Fruit fly (Drosophila melanogaster) whole organism, prepupa: ENCODE data around the gene CG14931.
A peak's percentile ranks its signal among the peaks of the same experiment; 100 is the strongest.

ENCODE experiments used
- CG11294 ChIP-seq: fragments of 200-800 bp; sonication (Bioruptor generic); IDR thresholded peaks from 2 replicates; pipeline ENCODE4 v1.3.6; 2022; ENCODE audit warnings: missing biosample characterization, missing genetic modification characterization
- CG11762 ChIP-seq: fragments of 200-800 bp; sonication (Bioruptor generic); optimal IDR thresholded peaks from 3 replicates; lab custom pipeline; 2016; ENCODE audit warnings: missing biosample characterization, missing genetic modification characterization; ENCODE audit not compliant: insufficient read depth
- CG15336 ChIP-seq: fragments of 200-800 bp; sonication (Bioruptor generic); IDR thresholded peaks from 2 replicates; pipeline ENCODE4 v1.3.6; 2022; ENCODE audit warnings: missing biosample characterization, missing genetic modification characterization
- CG31627 ChIP-seq: fragments of 200-800 bp; sonication (Bioruptor generic); optimal IDR thresholded peaks from 3 replicates; lab custom pipeline; 2016; ENCODE audit warnings: missing biosample characterization, missing genetic modification characterization
- CG32006 ChIP-seq: fragments of 200-800 bp; sonication (Bioruptor generic); optimal IDR thresholded peaks from 3 replicates; lab custom pipeline; 2017; ENCODE audit warnings: missing biosample characterization, mild to moderate bottlenecking, missing genetic modification characterization
- CG3919 ChIP-seq: fragments of 200-800 bp; sonication (Bioruptor generic); optimal IDR thresholded peaks from 3 replicates; lab custom pipeline; 2016; ENCODE audit warnings: missing biosample characterization, missing genetic modification characterization
- CG6276 ChIP-seq: fragments of 200-800 bp; sonication (Bioruptor generic); optimal IDR thresholded peaks from 2 replicates; lab custom pipeline; 2017; ENCODE audit warnings: missing biosample characterization, mild to moderate bottlenecking, missing genetic modification characterization
- CG6854 ChIP-seq: fragments of 200-800 bp; sonication (Bioruptor generic); optimal IDR thresholded peaks from 2 replicates; lab custom pipeline; 2017; ENCODE audit warnings: missing biosample characterization, mild to moderate bottlenecking, missing genetic modification characterization
- CG8119 ChIP-seq: fragments of 200-800 bp; sonication (Bioruptor generic); IDR thresholded peaks from 3 replicates; pipeline ENCODE4 v1.3.6; 2022; ENCODE audit warnings: missing biosample characterization, missing genetic modification characterization
- CG8632 ChIP-seq: fragments of 200-800 bp; sonication (Bioruptor generic); optimal IDR thresholded peaks from 3 replicates; lab custom pipeline; 2016; ENCODE audit warnings: missing biosample characterization, missing genetic modification characterization
- CG9139 ChIP-seq: fragments of 200-800 bp; sonication (Bioruptor generic); optimal IDR thresholded peaks from 3 replicates; lab custom pipeline; 2017; ENCODE audit warnings: missing biosample characterization, mild to moderate bottlenecking, missing genetic modification characterization
- Eip78C ChIP-seq: fragments of 200-800 bp; sonication (Bioruptor generic); peaks from one replicate; lab custom pipeline; 2016; ENCODE audit warnings: missing biosample characterization, missing genetic modification characterization
- Eip93F ChIP-seq: fragments of 200-800 bp; sonication (Bioruptor generic); optimal IDR thresholded peaks from 2 replicates; lab custom pipeline; 2016; ENCODE audit warnings: missing biosample characterization, mild to moderate bottlenecking, missing genetic modification characterization
- Ets96B ChIP-seq: fragments of 200-800 bp; optimal IDR thresholded peaks from 2 replicates; lab custom pipeline; 2019; ENCODE audit warnings: missing biosample characterization, mild to moderate bottlenecking, missing genetic modification characterization, moderate library complexity
- Gug ChIP-seq: fragments of 200-800 bp; sonication (Bioruptor generic); IDR thresholded peaks from 2 replicates; pipeline ENCODE4 v1.3.6; 2022; ENCODE audit warnings: missing biosample characterization, missing genetic modification characterization
- Hr38 ChIP-seq: sonication (Bioruptor generic); optimal IDR thresholded peaks from 2 replicates; lab custom pipeline; 2016; ENCODE audit warnings: missing biosample characterization, missing genetic modification characterization
- Smox ChIP-seq: fragments of 200-800 bp; sonication (Bioruptor generic); optimal IDR thresholded peaks from 3 replicates; lab custom pipeline; 2016; ENCODE audit warnings: missing biosample characterization, missing genetic modification characterization
- Sox14 ChIP-seq: fragments of 200-800 bp; sonication (Bioruptor generic); optimal IDR thresholded peaks from 3 replicates; lab custom pipeline; 2016; ENCODE audit warnings: missing biosample characterization, missing genetic modification characterization
- Sox15 ChIP-seq: fragments of 200-800 bp; sonication (Bioruptor generic); optimal IDR thresholded peaks from 3 replicates; lab custom pipeline; 2016; ENCODE audit warnings: missing biosample characterization, missing genetic modification characterization
- achi ChIP-seq: fragments of 200-800 bp; sonication (Bioruptor generic); optimal IDR thresholded peaks from 3 replicates; lab custom pipeline; 2016; ENCODE audit warnings: missing biosample characterization, missing genetic modification characterization
- acj6 ChIP-seq: fragments of 200-800 bp; sonication (Bioruptor generic); optimal IDR thresholded peaks from 3 replicates; lab custom pipeline; 2016; ENCODE audit warnings: missing biosample characterization, missing genetic modification characterization
- cyc ChIP-seq: fragments of 200-800 bp; sonication (Bioruptor generic); optimal IDR thresholded peaks from 3 replicates; lab custom pipeline; 2016; ENCODE audit warnings: missing biosample characterization, missing genetic modification characterization
- eg ChIP-seq: fragments of 200-800 bp; sonication (Bioruptor generic); IDR thresholded peaks from 3 replicates; pipeline ENCODE4 v1.3.6; 2022; ENCODE audit warnings: missing biosample characterization, missing genetic modification characterization
- esn ChIP-seq: fragments of 200-800 bp; sonication (Bioruptor generic); optimal IDR thresholded peaks from 2 replicates; lab custom pipeline; 2016; ENCODE audit warnings: missing biosample characterization, mild to moderate bottlenecking, missing genetic modification characterization, moderate library complexity
- fd85E ChIP-seq: fragments of 200-800 bp; sonication (Bioruptor generic); optimal IDR thresholded peaks from 3 replicates; lab custom pipeline; 2016; ENCODE audit warnings: missing biosample characterization, missing genetic modification characterization
- fkh ChIP-seq: fragments of 200-800 bp; sonication (Bioruptor generic); optimal IDR thresholded peaks from 3 replicates; lab custom pipeline; 2017; ENCODE audit warnings: missing biosample characterization, mild to moderate bottlenecking, missing genetic modification characterization, moderate library complexity
- lz ChIP-seq: fragments of 200-800 bp; sonication (Bioruptor generic); optimal IDR thresholded peaks from 3 replicates; lab custom pipeline; 2016; ENCODE audit warnings: missing biosample characterization, missing genetic modification characterization
- net ChIP-seq: fragments of 200-800 bp; sonication (Bioruptor generic); optimal IDR thresholded peaks from 3 replicates; lab custom pipeline; 2016; ENCODE audit warnings: missing biosample characterization, missing genetic modification characterization
- salr ChIP-seq, 2 experiments: fragments of 200-800 bp; sonication (Bioruptor generic); optimal IDR thresholded peaks; 3 replicates each; lab custom pipeline; 2016 to 2018; ENCODE audit warnings: missing biosample characterization in 2 of 2, missing genetic modification characterization in 2 of 2, mild to moderate bottlenecking in 1 of 2
- ss ChIP-seq, 2 experiments: fragments of 200-800 bp; sonication (Bioruptor generic); optimal IDR thresholded peaks; 2 replicates in 1 of 2; 3 replicates in 1 of 2; lab custom pipeline; 2017 to 2018; ENCODE audit warnings: mild to moderate bottlenecking in 2 of 2, missing biosample characterization in 2 of 2, missing genetic modification characterization in 2 of 2, moderate library complexity in 1 of 2
- svp ChIP-seq: fragments of 200-800 bp; sonication (Bioruptor generic); peaks from one replicate; lab custom pipeline; 2016; ENCODE audit warnings: missing biosample characterization, missing genetic modification characterization
- topi ChIP-seq: fragments of 200-800 bp; sonication (Bioruptor generic); optimal IDR thresholded peaks from 3 replicates; lab custom pipeline; 2016; ENCODE audit warnings: missing biosample characterization, missing genetic modification characterization
- vri ChIP-seq: fragments of 200-800 bp; sonication (Bioruptor generic); optimal IDR thresholded peaks from 3 replicates; lab custom pipeline; 2016; ENCODE audit warnings: missing biosample characterization, mild to moderate bottlenecking, missing genetic modification characterization

Gene CG14931

dm6 chr2L:11788034-11788433 lies at the start of gene CG14931:
CG14931 (plus strand) TSS chr2L:11788334.
- no peak for TF ChIP-seq ss (GFP tag; optimal IDR thresholded peaks at IDR 0.05; lab: Kevin White, UChicago)
- TF ChIP-seq CG15336 (GFP tag; lab: Robert Waterston, UW) = no peak
- no peak for TF ChIP-seq CG6276 (GFP tag; lab: Kevin White, UChicago)
- TF ChIP-seq CG8119 (GFP tag; lab: Robert Waterston, UW) = no peak
- TF ChIP-seq topi (GFP tag; lab: Kevin White, UChicago) = no peak
- no peak for TF ChIP-seq CG3919 (GFP tag; lab: Kevin White, UChicago)
- TF ChIP-seq fkh = no peak

dm6 chr2L:11738554-11738982 lies 49.6 kb upstream of the CG14931 start, which contains the start of gene Vha100-5:
Vha100-5 (plus strand) TSS chr2L:11738948.
- TF ChIP-seq net = no peak
- TF ChIP-seq lz (GFP tag; lab: Kevin White, UChicago) = no peak
- TF ChIP-seq vri = peak; percentile 56
- no peak for TF ChIP-seq Ets96B (tag; lab: Kevin White, UChicago)

- TF ChIP-seq vri = peak; percentile 86
- TF ChIP-seq CG11762 (GFP tag; lab: Kevin White, UChicago) = no peak
- peak; percentile 25 for TF ChIP-seq Eip93F (GFP tag; lab: Kevin White, UChicago)
Measured at dm6 chr2L:11740595-11740994, 47.5 kb upstream of the CG14931 start.

- TF ChIP-seq svp (GFP tag; lab: Kevin White, UChicago) = peak; percentile 27
- no peak for TF ChIP-seq CG6854 (GFP tag; lab: Kevin White, UChicago)
- TF ChIP-seq CG6276 (GFP tag; lab: Kevin White, UChicago) = no peak
- TF ChIP-seq net = no peak
- no peak for TF ChIP-seq Sox14 (GFP tag; lab: Kevin White, UChicago)
- no peak for TF ChIP-seq CG8632
Measured at dm6 chr2L:11753455-11753854, 34.7 kb upstream of the CG14931 start, which contains the start of gene CG42470. CG42470 (minus strand) TSS chr2L:11753555.

- no peak for TF ChIP-seq svp (GFP tag; lab: Kevin White, UChicago)
- TF ChIP-seq eg = no peak
- TF ChIP-seq Sox15 (GFP tag; lab: Kevin White, UChicago) = no peak
- no peak for TF ChIP-seq Hr38 (GFP tag; lab: Kevin White, UChicago)
- no peak for TF ChIP-seq acj6 (GFP tag; lab: Kevin White, UChicago)
- no peak for TF ChIP-seq fd85E (GFP tag; lab: Kevin White, UChicago)
- TF ChIP-seq Eip78C (GFP tag; lab: Kevin White, UChicago) = no peak
- no peak for TF ChIP-seq esn (GFP tag; lab: Kevin White, UChicago)
- TF ChIP-seq CG11294 (GFP tag; lab: Robert Waterston, UW) = no peak
- no peak for TF ChIP-seq achi (GFP tag; lab: Kevin White, UChicago)
- no peak for TF ChIP-seq CG31627 (GFP tag; lab: Kevin White, UChicago)
- no peak for TF ChIP-seq Smox (GFP tag; lab: Kevin White, UChicago)
- TF ChIP-seq CG9139 = no peak
- no peak for TF ChIP-seq CG11762 (GFP tag; lab: Kevin White, UChicago)
- no peak for TF ChIP-seq Gug
- TF ChIP-seq net = no peak
- TF ChIP-seq cyc = no peak
- TF ChIP-seq lz (GFP tag; lab: Kevin White, UChicago) = no peak
- TF ChIP-seq CG32006 (GFP tag; lab: Kevin White, UChicago) = no peak
- TF ChIP-seq salr (GFP tag; optimal IDR thresholded peaks at IDR 0.05; lab: Kevin White, UChicago) = no peak
- TF ChIP-seq, all 60 proteins: peak for 0
Measured at dm6 chr2L:11753922-11754321, 34.2 kb upstream of the CG14931 start, which contains the start of gene CG42471. CG42471 (minus strand) TSS chr2L:11754022.
